Fruit fly (Drosophila melanogaster): ENCODE results near the gene InR.

The InR gene

DNA sequence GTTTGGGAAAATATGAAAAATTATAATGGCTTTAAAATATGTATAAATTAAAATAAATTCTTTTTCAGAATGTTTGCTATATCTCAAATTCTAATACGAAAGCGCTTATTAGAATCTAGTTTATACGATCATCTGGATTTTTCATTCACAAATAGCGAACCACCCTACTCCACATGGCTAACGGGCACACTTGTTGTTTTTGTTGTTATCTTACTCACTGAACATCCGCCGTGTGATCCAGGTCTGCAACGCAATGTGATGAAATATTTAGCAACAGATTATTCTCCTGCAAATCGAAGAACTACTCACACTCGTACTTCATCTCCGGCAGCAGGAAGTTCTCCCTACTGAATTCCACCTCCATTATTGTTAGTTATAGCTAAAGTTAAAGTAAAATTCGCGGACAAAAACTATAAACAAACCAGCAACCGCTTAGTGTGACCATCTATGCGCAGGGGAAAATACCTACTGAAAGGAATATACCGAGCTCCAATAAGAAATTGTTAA lies 43.4 kb upstream of the InR start, which contains the start of gene Archease:
Archease (minus strand) TSS at position 472 of the 507 bp plus-strand sequence.
- TF ChIP-seq GATAd (GFP tag; optimal IDR thresholded peaks at IDR 0.05), result no peak
- peak; percentile 35 for TF ChIP-seq psq (GFP tag; optimal IDR thresholded peaks at IDR 0.05)
- TF ChIP-seq Mio (GFP tag; optimal IDR thresholded peaks at IDR 0.05), result no peak
- no peak for TF ChIP-seq sv (GFP tag; optimal IDR thresholded peaks at IDR 0.05)
- TF ChIP-seq HLH106 (tag; optimal IDR thresholded peaks at IDR 0.05), result peak; percentile 67
- TF ChIP-seq OdsH (GFP tag; optimal IDR thresholded peaks at IDR 0.05), result peak; percentile 63
- TF ChIP-seq tai (GFP tag; optimal IDR thresholded peaks at IDR 0.05), result peak; percentile 14
- peak; percentile 51 for TF ChIP-seq Hnf4 (GFP tag; optimal IDR thresholded peaks at IDR 0.05)
- no peak for TF ChIP-seq usp (GFP tag; optimal IDR thresholded peaks at IDR 0.05)
- peak in 1 of 2 experiments; percentile 70 for TF ChIP-seq foxo (GFP tag; optimal IDR thresholded peaks at IDR 0.05)
- no peak for TF ChIP-seq CG32264 (GFP tag; optimal IDR thresholded peaks at IDR 0.05)
- TF ChIP-seq woc (GFP tag; optimal IDR thresholded peaks at IDR 0.05), result peak; percentile 52
- TF ChIP-seq sage (GFP tag; optimal IDR thresholded peaks at IDR 0.05), result peak; percentile 31
- no peak for TF ChIP-seq CrebA (GFP tag; optimal IDR thresholded peaks at IDR 0.05; ENCODE audit: borderline replicate concordance)
- TF ChIP-seq brk (GFP tag; optimal IDR thresholded peaks at IDR 0.05), result peak; percentile 55
- TF ChIP-seq h (GFP tag; optimal IDR thresholded peaks at IDR 0.05), result peak; percentile 61
- peak; percentile 49 for TF ChIP-seq ey (GFP tag; optimal IDR thresholded peaks at IDR 0.05)
- TF ChIP-seq rgr (GFP tag; optimal IDR thresholded peaks at IDR 0.05), result no peak
- TF ChIP-seq Rel (GFP tag; optimal IDR thresholded peaks at IDR 0.05), result no peak
- peak; percentile 2 for TF ChIP-seq Rel (tag; optimal IDR thresholded peaks at IDR 0.05)

DNA sequence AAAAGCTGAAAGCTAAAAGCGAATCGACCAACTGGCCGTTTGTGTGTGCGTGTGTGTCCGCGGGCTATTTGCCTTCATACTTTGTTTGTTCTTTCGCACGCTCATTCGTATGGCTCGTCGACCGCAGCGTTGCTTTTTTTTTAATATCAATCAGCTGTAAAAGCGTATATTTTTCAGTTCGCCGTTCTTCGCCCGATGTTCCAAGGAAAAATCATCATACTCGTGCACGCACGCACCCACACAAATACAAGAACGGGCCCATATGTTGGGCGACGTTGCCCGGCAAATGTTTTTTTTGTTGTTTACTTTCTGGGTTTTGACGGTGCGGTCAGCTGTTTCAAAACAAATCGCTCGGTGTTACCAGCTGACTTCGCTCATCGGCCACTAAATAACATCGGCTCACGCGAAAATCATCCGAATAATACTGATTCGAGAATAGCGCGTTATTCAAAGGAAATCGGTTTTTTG lies 41.6 kb upstream of the InR start, which contains the start of gene E2f1:
E2f1 (minus strand) TSS at position 213 of the 468 bp plus-strand sequence.
- no peak for TF ChIP-seq sv (GFP tag; optimal IDR thresholded peaks at IDR 0.05)
- TF ChIP-seq CG32264 (GFP tag; optimal IDR thresholded peaks at IDR 0.05), result peak; percentile 36
- TF ChIP-seq Rel (GFP tag; optimal IDR thresholded peaks at IDR 0.05), result no peak
- peak; percentile 19 for TF ChIP-seq Rel (tag; optimal IDR thresholded peaks at IDR 0.05)
- TF ChIP-seq woc (GFP tag; optimal IDR thresholded peaks at IDR 0.05), result no peak
- TF ChIP-seq pan (optimal IDR thresholded peaks at IDR 0.05), result no peak
- TF ChIP-seq Sp1 (GFP tag; optimal IDR thresholded peaks at IDR 0.05), result peak; percentile 27
- TF ChIP-seq Hr83 (GFP tag; optimal IDR thresholded peaks at IDR 0.05; ENCODE audit: poor library complexity, severe bottlenecking), result peak; percentile 19
- no peak for TF ChIP-seq Hnf4 (GFP tag; optimal IDR thresholded peaks at IDR 0.05)
- peak; percentile 74 for TF ChIP-seq psq (GFP tag; optimal IDR thresholded peaks at IDR 0.05)
- no peak for TF ChIP-seq Abd-B (GFP tag; optimal IDR thresholded peaks at IDR 0.05)
- peak; percentile 5 for TF ChIP-seq brk (GFP tag; optimal IDR thresholded peaks at IDR 0.05)
- no peak for TF ChIP-seq dsf (GFP tag; optimal IDR thresholded peaks at IDR 0.05; ENCODE audit: borderline replicate concordance)

DNA sequence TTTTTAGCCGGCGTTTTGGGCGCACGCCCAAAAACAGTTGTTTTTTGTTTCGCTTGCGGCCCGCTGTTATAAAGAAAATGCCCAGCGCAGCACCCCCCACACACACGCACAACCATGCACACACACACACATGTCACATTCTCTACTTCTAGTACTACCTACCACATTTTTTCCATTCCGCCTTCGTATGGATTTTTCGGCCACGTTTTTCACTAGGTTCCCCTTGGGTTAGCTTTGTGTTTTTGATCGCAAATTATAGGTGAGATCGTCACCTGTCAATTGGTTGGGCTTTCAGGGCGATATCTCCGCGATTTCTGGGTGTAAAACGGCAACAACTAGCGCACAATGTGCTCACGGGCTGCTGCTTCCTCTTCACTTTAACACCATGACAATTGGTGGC lies 40.9 kb upstream of the InR start:
- TF ChIP-seq OdsH (GFP tag; optimal IDR thresholded peaks at IDR 0.05) (no peak), h (GFP tag; optimal IDR thresholded peaks at IDR 0.05) (peak; percentile 36)

DNA sequence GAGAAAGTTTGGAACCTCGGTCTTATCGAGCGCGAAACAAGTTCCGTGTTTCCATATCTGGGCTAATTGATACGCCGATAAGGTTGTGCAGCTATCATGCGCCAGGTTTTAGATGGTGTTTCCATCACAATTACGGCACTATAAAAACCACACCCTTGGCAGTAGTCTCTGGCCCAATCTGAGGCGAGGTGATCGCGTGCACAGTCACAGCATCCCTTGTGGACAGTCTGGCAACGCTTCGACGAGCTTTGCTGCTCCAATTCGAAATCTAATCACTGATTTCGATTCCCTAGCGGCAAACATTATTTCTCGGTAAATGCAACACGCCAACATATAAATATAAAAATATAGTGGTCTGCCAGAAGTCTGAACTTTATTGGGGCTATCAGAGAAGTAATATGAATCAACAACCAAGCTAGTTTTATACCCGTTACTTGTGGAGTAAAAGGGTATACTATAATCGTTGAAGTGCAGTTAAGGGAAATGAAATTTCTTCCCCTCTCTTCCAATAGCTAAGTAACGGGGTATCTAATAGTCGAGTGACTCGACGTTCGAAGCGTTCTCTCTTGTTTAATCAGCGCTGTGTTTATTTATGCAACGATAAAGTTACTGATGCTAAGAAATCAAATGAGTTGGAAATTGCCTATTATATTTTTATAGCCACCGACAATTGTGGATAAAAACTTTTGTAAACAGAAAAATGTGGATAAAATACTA lies 39.8 kb upstream of the InR start:
- TF ChIP-seq GATAd (GFP tag; optimal IDR thresholded peaks at IDR 0.05), result no peak
- no peak for TF ChIP-seq dl (GFP tag; optimal IDR thresholded peaks at IDR 0.05; ENCODE audit: insufficient read depth in 1 of 2, partially characterized antibody in 2 of 2)
- TF ChIP-seq tai (GFP tag; optimal IDR thresholded peaks at IDR 0.05), result no peak
- no peak for TF ChIP-seq CrebA (GFP tag; optimal IDR thresholded peaks at IDR 0.05; ENCODE audit: borderline replicate concordance)
- no peak for TF ChIP-seq CG9705 (GFP tag; optimal IDR thresholded peaks at IDR 0.05)
- no peak for TF ChIP-seq Mio (GFP tag; optimal IDR thresholded peaks at IDR 0.05)
- TF ChIP-seq br (GFP tag; optimal IDR thresholded peaks at IDR 0.05), result no peak
- no peak for TF ChIP-seq psq (GFP tag; optimal IDR thresholded peaks at IDR 0.05)
- TF ChIP-seq jim (GFP tag; optimal IDR thresholded peaks at IDR 0.05), result no peak
- TF ChIP-seq foxo (GFP tag; optimal IDR thresholded peaks at IDR 0.05), result no peak
- TF ChIP-seq Hr83 (GFP tag; optimal IDR thresholded peaks at IDR 0.05; ENCODE audit: poor library complexity, severe bottlenecking), result no peak
- no peak for TF ChIP-seq woc (GFP tag; optimal IDR thresholded peaks at IDR 0.05)
- no peak for TF ChIP-seq sv (GFP tag; optimal IDR thresholded peaks at IDR 0.05)
- no peak for TF ChIP-seq dsf (GFP tag; optimal IDR thresholded peaks at IDR 0.05; ENCODE audit: borderline replicate concordance)

Data from whole organism, wandering third instar larva.